Fruit fly (Drosophila melanogaster): Measurements from ENCODE around the gene Rsph9.

Gene Rsph9

dm6 chr2L:17363196-17363595 is 49.2 kb downstream of the Rsph9 start, which contains the start of gene CG31804:
CG31804 (plus strand) TSS chr2L:17363496.
- no peak for TF ChIP-seq NC2β (GFP tag; optimal IDR thresholded peaks at IDR 0.05)
- no peak for TF ChIP-seq lov (optimal IDR thresholded peaks at IDR 0.05)
- no peak for TF ChIP-seq lov (GFP tag; IDR thresholded peaks at IDR 0.05)
- no peak for TF ChIP-seq grn (GFP tag; optimal IDR thresholded peaks at IDR 0.05)
- no peak for TF ChIP-seq jumu (GFP tag; optimal IDR thresholded peaks at IDR 0.05)
- TF ChIP-seq Bgb (GFP tag; IDR thresholded peaks at IDR 0.05; ENCODE audit: partially characterized antibody), result no peak
- no peak for TF ChIP-seq CG3163 (GFP tag; optimal IDR thresholded peaks at IDR 0.05)
- TF ChIP-seq D19A (tag; optimal IDR thresholded peaks at IDR 0.05), result no peak
- no peak for TF ChIP-seq CG3726 (GFP tag; IDR thresholded peaks at IDR 0.05)
